Worm (Caenorhabditis elegans) whole organism, L2 larva: ENCODE results near the gene gldi-4.

Experiments
- ZK546.5 ChIP-seq: sonication (generic microtip); optimal IDR thresholded peaks from 2 replicates; lab custom pipeline; 2017; ENCODE audit warnings: missing biosample characterization, missing genetic modification characterization
- elt-3 ChIP-seq: sonication (generic microtip); optimal IDR thresholded peaks from 2 replicates; lab custom pipeline; 2017; ENCODE audit warnings: missing biosample characterization, missing genetic modification characterization
- fos-1 ChIP-seq: fragments of 150-350 bp; optimal IDR thresholded peaks from 2 replicates; lab custom pipeline; 2014; ENCODE audit warnings: missing biosample characterization, missing genetic modification characterization
- nhr-11 ChIP-seq: fragments of 150-350 bp; optimal IDR thresholded peaks from 2 replicates; lab custom pipeline; 2014; ENCODE audit warnings: missing biosample characterization, missing genetic modification characterization
- skn-1 ChIP-seq: sonication (generic microtip); optimal IDR thresholded peaks from 2 replicates; lab custom pipeline; 2017; ENCODE audit warnings: missing biosample characterization, missing genetic modification characterization

- TF ChIP-seq fos-1 (tag; lab: Kevin White, UChicago): peak; percentile 34
- TF ChIP-seq skn-1: no peak
- no peak for TF ChIP-seq nhr-11 (tag; lab: Kevin White, UChicago)
- no peak for TF ChIP-seq elt-3 (tag; lab: Kevin White, UChicago)
- TF ChIP-seq ZK546.5 (tag; lab: Kevin White, UChicago): no peak
These were observed 4.5 kb upstream of the gldi-4 start for ce11 chrIV:7012731-7013445.
